Fruit fly (Drosophila melanogaster): Measurements from ENCODE around the gene CG11162.

CG11162 gene

dm6 chrX:13679565-13679964, 2.9 kb downstream of the CG11162 start (continued):
- TF ChIP-seq Atf6 (GFP tag; IDR thresholded peaks at IDR 0.05) (no peak), Fer1 (GFP tag; optimal IDR thresholded peaks at IDR 0.05) (no peak), Taf1 (GFP tag; IDR thresholded peaks at IDR 0.05) (no peak), YL-1 (GFP tag; optimal IDR thresholded peaks at IDR 0.05) (no peak), CG6683 (GFP tag; optimal IDR thresholded peaks at IDR 0.05) (no peak), BEAF-32 (GFP tag; optimal IDR thresholded peaks at IDR 0.05) (no peak), CG7357 (GFP tag; IDR thresholded peaks at IDR 0.05) (no peak), CG10321 (GFP tag; IDR thresholded peaks at IDR 0.05) (no peak), CG8478 (optimal IDR thresholded peaks at IDR 0.05) (no peak), pros (GFP tag; optimal IDR thresholded peaks at IDR 0.05) (no peak), pzg (GFP tag; optimal IDR thresholded peaks at IDR 0.05) (no peak), Rfx (GFP tag; IDR thresholded peaks at IDR 0.05) (no peak), CG43689 (GFP tag; IDR thresholded peaks at IDR 0.05) (no peak), ems (GFP tag; optimal IDR thresholded peaks at IDR 0.05) (no peak), CG14014 (GFP tag; IDR thresholded peaks at IDR 0.05) (0 out of 2 replicates have a peak, but pooled peaks have one; percentile 27), CG13123 (GFP tag; optimal IDR thresholded peaks at IDR 0.05) (no peak), Chrac-16 (GFP tag; optimal IDR thresholded peaks at IDR 0.05) (no peak), psq (GFP tag; optimal IDR thresholded peaks at IDR 0.05) (no peak), CG31365 (tag; optimal IDR thresholded peaks at IDR 0.05) (no peak), D (optimal IDR thresholded peaks at IDR 0.05) (no peak), D (GFP tag; optimal IDR thresholded peaks at IDR 0.05) (peak; percentile 9), Trl (optimal IDR thresholded peaks at IDR 0.05) (no peak), Trl (GFP tag; optimal IDR thresholded peaks at IDR 0.05) (no peak), trh (GFP tag; optimal IDR thresholded peaks at IDR 0.05) (no peak), E2f1 (GFP tag; IDR thresholded peaks at IDR 0.05) (no peak), Adf1 (GFP tag; IDR thresholded peaks at IDR 0.05) (no peak), Dp (GFP tag; optimal IDR thresholded peaks at IDR 0.05) (no peak), Asciz (GFP tag; optimal IDR thresholded peaks at IDR 0.05) (no peak), Pdp1 (GFP tag; optimal IDR thresholded peaks at IDR 0.05) (no peak), CG2202 (tag; optimal IDR thresholded peaks at IDR 0.05) (no peak), NfI (GFP tag; optimal IDR thresholded peaks at IDR 0.05) (no peak), CG12219 (GFP tag; optimal IDR thresholded peaks at IDR 0.05) (no peak), Vsx1 (GFP tag; optimal IDR thresholded peaks at IDR 0.05) (no peak), twi (tag; optimal IDR thresholded peaks at IDR 0.05) (no peak), CG12769 (tag; optimal IDR thresholded peaks at IDR 0.05) (no peak), NC2α (GFP tag; optimal IDR thresholded peaks at IDR 0.05) (no peak), zen2 (GFP tag; IDR thresholded peaks at IDR 0.05; ENCODE audit: partially characterized antibody) (no peak), Hr78 (GFP tag; optimal IDR thresholded peaks at IDR 0.05) (no peak), Ada2b (GFP tag; IDR thresholded peaks at IDR 0.05) (peak; percentile 26; the same call in 1 of the 2 replicates), crc (GFP tag; optimal IDR thresholded peaks at IDR 0.05) (no peak), CG12942 (GFP tag; optimal IDR thresholded peaks at IDR 0.05) (no peak), CG18619 (GFP tag; optimal IDR thresholded peaks at IDR 0.05) (no peak), NFAT (GFP tag; IDR thresholded peaks at IDR 0.05) (no peak), CG9876 (GFP tag; optimal IDR thresholded peaks at IDR 0.05) (no peak), CG9215 (GFP tag; IDR thresholded peaks at IDR 0.05) (no peak), Jarid2 (GFP tag; optimal IDR thresholded peaks at IDR 0.05) (no peak), maf-S (GFP tag; optimal IDR thresholded peaks at IDR 0.05) (no peak), jing (GFP tag; optimal IDR thresholded peaks at IDR 0.05) (no peak), usp (GFP tag; optimal IDR thresholded peaks at IDR 0.05) (no peak), hkb (optimal IDR thresholded peaks at IDR 0.05) (no peak), hkb (GFP tag; IDR thresholded peaks at IDR 0.05) (0 out of 2 replicates have a peak, but pooled peaks have one; percentile 9), Med (GFP tag) (no peak), tap (tag; optimal IDR thresholded peaks at IDR 0.05) (no peak)
